Fruit fly (Drosophila melanogaster): Measurements from ENCODE around the gene Cog8.

Cog8 gene

dm6 chr2L:11484407-11484806 is 14.3 kb downstream of the Cog8 start, which contains the start of the genes CG43355 and sala:
Gene CG43355, plus strand, starts transcription at chr2L:11484707.
Gene sala, plus strand, starts transcription at chr2L:11484707.
- TF ChIP-seq noc (tag; optimal IDR thresholded peaks at IDR 0.05): no peak

dm6 chr2L:11474960-11475359 is 23.8 kb downstream of the Cog8 start:
- TF ChIP-seq noc (tag; optimal IDR thresholded peaks at IDR 0.05): no peak

- no peak for TF ChIP-seq noc (tag; optimal IDR thresholded peaks at IDR 0.05)
Observed at dm6 chr2L:11471979-11472514, 26.7 kb downstream of the Cog8 start.

- no peak for TF ChIP-seq noc (tag; optimal IDR thresholded peaks at IDR 0.05)
Observed at dm6 chr2L:11469973-11470372, 28.8 kb downstream of the Cog8 start.

dm6 chr2L:11468082-11468481 is 30.7 kb downstream of the Cog8 start:
- TF ChIP-seq noc (tag; optimal IDR thresholded peaks at IDR 0.05): no peak

dm6 chr2L:11456667-11457222 is 42.0 kb downstream of the Cog8 start:
- TF ChIP-seq noc (tag; optimal IDR thresholded peaks at IDR 0.05): no peak

dm6 chr2L:11455555-11456128 is 43.1 kb downstream of the Cog8 start:
- TF ChIP-seq noc (tag; optimal IDR thresholded peaks at IDR 0.05): no peak

- TF ChIP-seq noc (tag; optimal IDR thresholded peaks at IDR 0.05): no peak
Observed at dm6 chr2L:11452601-11453345, 46.0 kb downstream of the Cog8 start.

- no peak for TF ChIP-seq noc (tag; optimal IDR thresholded peaks at IDR 0.05)
Observed at dm6 chr2L:11447641-11448040, 51.1 kb downstream of the Cog8 start.

Data from whole organism, larva.